Worm (Caenorhabditis elegans): ENCODE results near the gene Y116A8C.24.
A peak's percentile ranks its signal among the peaks of the same experiment; 100 is the strongest.

- TF ChIP-seq snpc-3.4 (tag; optimal IDR thresholded peaks at IDR 0.05) (no peak), ama-1 (optimal IDR thresholded peaks at IDR 0.05) (no peak), ama-1 (GFP tag; optimal IDR thresholded peaks at IDR 0.05) (no peak), tbx-9 (tag; optimal IDR thresholded peaks at IDR 0.05; ENCODE audit: borderline replicate concordance) (no peak), ztf-28 (GFP tag; IDR thresholded peaks at IDR 0.05) (0 out of 2 replicates have a peak, but pooled peaks have one; percentile 68), F10E7.11 (tag; optimal IDR thresholded peaks at IDR 0.05) (peak; percentile 5)
Measured at ce11 chrIV:17088849-17089248, 18.2 kb upstream of the Y116A8C.24 start, which contains the start of gene Y116A8C.43.
